Fruit fly (Drosophila melanogaster) whole organism, pupa: ENCODE data around the gene CG10428.

ENCODE experiments used
- CG17806 ChIP-seq: fragments of 200-800 bp; sonication (Bioruptor generic); optimal IDR thresholded peaks from 2 replicates; lab custom pipeline; 2018; ENCODE audit warnings: missing biosample characterization, mild to moderate bottlenecking, missing genetic modification characterization, moderate library complexity
- CG32121 ChIP-seq: fragments of 200-800 bp; sonication (Bioruptor generic); IDR thresholded peaks from 2 replicates; pipeline ENCODE4 v1.3.6; 2022; ENCODE audit warnings: missing biosample characterization, missing genetic modification characterization
- CG34367 ChIP-seq: fragments of 200-800 bp; sonication (Bioruptor generic); optimal IDR thresholded peaks from 2 replicates; lab custom pipeline; 2018; ENCODE audit warnings: missing biosample characterization, mild to moderate bottlenecking, missing genetic modification characterization
- EcR ChIP-seq: fragments of 200-800 bp; sonication (Bioruptor generic); optimal IDR thresholded peaks from 3 replicates; lab custom pipeline; 2019; ENCODE audit warnings: missing biosample characterization, missing genetic modification characterization, mild to moderate bottlenecking, moderate library complexity, missing genetic modification reagents
- Snoo ChIP-seq: fragments of 200-800 bp; sonication (Bioruptor generic); optimal IDR thresholded peaks from 3 replicates; lab custom pipeline; 2017; ENCODE audit warnings: missing biosample characterization, mild to moderate bottlenecking, missing genetic modification characterization, inconsistent platforms

DNA sequence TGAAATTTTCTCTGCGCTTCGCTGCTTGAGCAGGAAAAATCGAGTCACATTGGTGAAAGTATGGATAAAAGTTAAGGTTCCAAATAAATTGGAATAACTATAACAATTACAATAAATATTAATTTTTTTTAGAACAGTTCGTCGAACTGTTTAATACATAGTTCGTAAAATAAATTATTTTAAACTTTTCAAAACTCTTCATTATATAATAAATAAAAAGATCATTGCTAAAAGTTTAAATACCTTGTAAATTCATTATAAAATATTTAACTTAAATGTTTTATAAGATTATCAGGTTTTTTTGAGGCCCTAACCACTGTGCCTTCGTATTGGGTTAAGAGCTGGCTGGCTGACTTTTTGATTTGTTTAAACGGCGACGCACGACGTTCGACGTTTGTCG, 29.2 kb upstream of the CG10428 start:
- TF ChIP-seq Snoo (tag; lab: Kevin White, UChicago) (no peak), CG34367 (tag; lab: Kevin White, UChicago) (no peak), CG32121 (GFP tag; lab: Robert Waterston, UW) (no peak), CG17806 (tag; lab: Kevin White, UChicago) (no peak), EcR (GFP tag; lab: Kevin White, UChicago) (no peak)
